Worm (Caenorhabditis elegans): ENCODE results near the gene sre-19.

sre-19 gene

DNA sequence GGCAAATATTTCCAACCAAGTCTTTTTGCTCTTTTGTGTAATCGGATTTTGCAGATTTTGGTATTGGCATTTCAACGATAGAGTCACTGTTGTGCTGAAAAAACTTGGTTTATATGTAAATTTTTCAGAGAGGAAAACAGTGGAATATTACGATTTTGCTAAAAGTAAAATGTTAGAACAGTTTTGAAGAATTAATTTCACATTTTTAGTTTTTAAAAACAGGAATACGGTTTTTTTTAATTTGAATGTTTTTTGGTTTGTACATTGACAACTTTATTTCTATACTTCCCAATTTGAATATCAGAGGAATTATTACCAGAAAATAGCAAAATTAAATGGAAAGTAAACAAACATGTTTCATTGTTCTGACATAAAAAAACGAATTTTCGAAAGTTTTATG is 13.8 kb upstream of the sre-19 start, which contains the start of gene dnj-26:
dnj-26 (minus strand) TSS at position 101 of the 400 bp plus-strand sequence.
- TF ChIP-seq dao-5 (tag; optimal IDR thresholded peaks at IDR 0.05) (no peak), him-1 (tag; optimal IDR thresholded peaks at IDR 0.05) (no peak), W03F9.2 (tag; optimal IDR thresholded peaks at IDR 0.05) (no peak)

DNA sequence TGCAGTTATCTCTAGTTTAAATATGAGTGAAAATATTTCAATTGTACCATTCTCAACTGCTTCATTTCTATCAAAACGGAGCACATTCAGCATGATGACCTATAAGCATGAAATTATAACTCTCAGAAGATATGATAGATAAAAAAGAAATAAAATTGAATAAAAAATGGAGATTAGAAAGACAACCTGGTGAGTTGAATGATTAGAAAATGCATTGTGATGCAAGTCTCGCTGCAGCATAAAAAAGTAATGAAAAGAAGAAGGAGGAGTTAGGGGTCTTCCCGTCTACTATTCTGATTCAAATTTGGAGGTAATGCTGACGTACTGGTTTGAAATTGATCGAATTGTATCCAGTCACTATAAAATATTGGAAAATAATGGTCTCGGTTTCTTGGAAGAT is 6.0 kb upstream of the sre-19 start, which contains the start of gene sre-15:
sre-15 (minus strand) TSS at position 101 of the 400 bp plus-strand sequence.
- TF ChIP-seq W03F9.2 (tag; optimal IDR thresholded peaks at IDR 0.05) (no peak), him-1 (tag; optimal IDR thresholded peaks at IDR 0.05) (no peak), dao-5 (tag; optimal IDR thresholded peaks at IDR 0.05) (no peak)

DNA sequence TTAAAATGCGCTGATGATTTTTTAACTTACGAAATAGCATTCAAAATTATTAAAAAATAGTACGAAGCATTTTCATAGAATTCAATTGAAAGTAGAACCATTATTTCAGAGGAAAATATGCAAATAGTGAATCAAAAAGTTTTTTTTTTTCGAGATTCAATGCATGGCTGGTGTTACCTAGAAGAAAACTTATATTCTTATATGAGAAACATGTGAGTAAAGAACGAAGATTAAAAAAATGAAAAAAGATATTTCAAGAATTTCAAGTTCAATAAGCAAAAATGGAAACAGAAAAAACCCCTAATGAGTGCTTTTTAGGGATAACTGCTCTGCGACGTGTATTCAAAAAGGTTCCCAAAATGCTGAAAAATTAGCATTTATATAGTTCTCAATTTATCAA is 2.7 kb downstream of the sre-19 start, which contains the start of gene sre-16:
sre-16 (minus strand) TSS at position 101 of the 400 bp plus-strand sequence.
- TF ChIP-seq W03F9.2 (tag; optimal IDR thresholded peaks at IDR 0.05): no peak
- TF ChIP-seq him-1 (tag; optimal IDR thresholded peaks at IDR 0.05): no peak
- no peak for TF ChIP-seq dao-5 (tag; optimal IDR thresholded peaks at IDR 0.05)

DNA sequence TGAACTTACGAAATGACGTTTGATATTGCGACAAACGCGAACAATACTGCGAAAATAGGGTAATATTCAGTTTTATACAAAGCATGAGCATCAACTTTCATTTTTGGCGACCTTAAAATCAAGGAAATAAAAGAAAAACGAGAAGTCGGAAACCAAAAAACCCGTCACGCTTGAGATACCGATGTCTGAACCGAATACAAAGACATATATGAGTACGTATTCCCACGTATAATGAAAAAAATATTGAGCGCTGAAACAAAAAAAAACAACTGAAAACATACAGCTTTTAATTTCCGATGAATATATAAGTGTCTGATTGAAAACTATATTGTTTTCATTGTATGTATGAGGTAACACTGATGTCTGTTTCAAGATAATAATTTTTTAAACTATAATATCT is 9.1 kb downstream of the sre-19 start, which contains the start of gene sre-18:
sre-18 (minus strand) TSS at position 101 of the 400 bp plus-strand sequence.
- no peak for TF ChIP-seq W03F9.2 (tag; optimal IDR thresholded peaks at IDR 0.05)
- TF ChIP-seq dao-5 (tag; optimal IDR thresholded peaks at IDR 0.05): no peak
- no peak for TF ChIP-seq him-1 (tag; optimal IDR thresholded peaks at IDR 0.05)

DNA sequence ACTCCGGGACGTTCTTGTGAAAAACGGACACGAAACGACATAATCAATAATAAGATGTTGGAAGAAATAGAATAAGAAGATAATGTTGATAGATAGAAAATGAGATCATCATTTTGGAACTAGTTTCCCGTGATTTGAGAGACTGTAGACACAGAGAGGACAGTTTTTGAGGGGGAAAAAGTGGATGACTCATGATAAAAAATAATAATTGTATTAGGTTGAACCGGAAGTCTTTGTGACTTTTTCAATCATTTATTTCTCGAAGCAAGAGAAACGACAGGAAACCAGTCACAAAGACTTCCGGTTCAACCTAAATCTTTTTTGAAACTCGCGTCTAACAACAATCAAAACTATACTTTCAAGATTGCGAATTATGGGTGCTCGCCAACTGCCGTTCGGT is 11.7 kb downstream of the sre-19 start, which contains the start of gene mlt-3:
mlt-3 (minus strand) TSS at position 101 of the 400 bp plus-strand sequence.
- TF ChIP-seq W03F9.2 (tag; optimal IDR thresholded peaks at IDR 0.05) (no peak), dao-5 (tag; optimal IDR thresholded peaks at IDR 0.05) (no peak), him-1 (tag; optimal IDR thresholded peaks at IDR 0.05) (no peak)

DNA sequence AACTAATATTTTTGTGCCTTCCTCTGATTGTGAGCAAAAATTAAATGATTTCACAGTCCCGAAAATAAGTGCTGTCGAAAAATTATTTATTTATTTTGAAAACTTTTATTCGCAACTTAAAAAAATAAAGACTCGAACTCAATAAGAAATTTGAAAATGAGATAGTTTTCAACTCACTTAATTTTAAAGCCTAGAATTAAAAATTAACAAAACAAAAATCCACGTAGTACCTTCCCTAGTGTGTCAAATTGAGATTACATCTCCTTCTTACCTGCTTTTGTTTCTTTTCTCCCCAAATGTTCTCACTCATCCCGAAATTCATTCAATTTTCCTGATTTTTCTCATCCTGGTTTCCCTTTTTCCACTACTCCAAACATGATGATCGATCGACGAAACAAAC is 19.4 kb downstream of the sre-19 start, which contains the start of gene F35G2.5:
F35G2.5 (plus strand) TSS at position 301 of the 400 bp plus-strand sequence.
- TF ChIP-seq W03F9.2 (tag; optimal IDR thresholded peaks at IDR 0.05) (no peak), dao-5 (tag; optimal IDR thresholded peaks at IDR 0.05) (no peak), him-1 (tag; optimal IDR thresholded peaks at IDR 0.05) (no peak)

DNA sequence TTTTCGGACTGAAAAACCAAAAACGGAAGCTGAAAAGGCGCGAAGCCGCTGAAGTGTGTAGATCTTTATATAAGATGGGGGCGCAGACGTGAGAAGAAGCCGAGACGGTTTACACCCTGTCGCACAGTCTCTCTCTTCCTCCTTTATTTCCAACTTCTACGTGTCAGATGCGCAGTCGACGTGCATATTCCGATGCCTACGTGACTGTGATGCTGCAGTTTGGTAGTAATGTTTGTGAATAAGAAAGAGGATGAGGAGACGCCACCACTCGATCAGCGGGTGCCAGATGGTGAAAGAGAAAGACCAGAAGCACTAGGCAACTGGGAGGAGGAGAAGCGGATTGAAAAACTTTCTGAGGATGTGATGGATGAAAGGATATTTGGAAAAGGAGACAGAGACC is 20.5 kb downstream of the sre-19 start:
- TF ChIP-seq W03F9.2 (tag; optimal IDR thresholded peaks at IDR 0.05): no peak
- TF ChIP-seq him-1 (tag; optimal IDR thresholded peaks at IDR 0.05): no peak
- TF ChIP-seq dao-5 (tag; optimal IDR thresholded peaks at IDR 0.05): no peak

DNA sequence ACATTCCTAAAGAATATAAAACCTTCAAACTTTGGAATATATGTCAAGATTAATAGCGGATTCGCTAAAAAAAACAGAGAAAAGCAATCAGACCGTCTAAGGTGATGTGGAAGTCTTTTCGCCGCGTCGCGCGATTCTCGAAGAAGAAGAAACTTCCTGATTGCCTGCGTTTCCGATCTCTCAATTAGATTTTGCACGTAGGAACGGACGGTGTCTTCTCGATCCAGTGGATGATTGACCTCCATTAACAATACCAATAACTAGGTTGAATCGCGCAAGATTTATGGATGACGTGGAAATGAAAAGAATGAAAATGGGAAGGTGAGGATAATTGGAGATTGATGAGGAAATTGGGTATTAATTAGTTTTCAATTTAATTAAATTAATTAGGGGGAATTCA is 21.6 kb downstream of the sre-19 start:
- TF ChIP-seq W03F9.2 (tag; optimal IDR thresholded peaks at IDR 0.05) (no peak), dao-5 (tag; optimal IDR thresholded peaks at IDR 0.05) (no peak), him-1 (tag; optimal IDR thresholded peaks at IDR 0.05) (no peak)

DNA sequence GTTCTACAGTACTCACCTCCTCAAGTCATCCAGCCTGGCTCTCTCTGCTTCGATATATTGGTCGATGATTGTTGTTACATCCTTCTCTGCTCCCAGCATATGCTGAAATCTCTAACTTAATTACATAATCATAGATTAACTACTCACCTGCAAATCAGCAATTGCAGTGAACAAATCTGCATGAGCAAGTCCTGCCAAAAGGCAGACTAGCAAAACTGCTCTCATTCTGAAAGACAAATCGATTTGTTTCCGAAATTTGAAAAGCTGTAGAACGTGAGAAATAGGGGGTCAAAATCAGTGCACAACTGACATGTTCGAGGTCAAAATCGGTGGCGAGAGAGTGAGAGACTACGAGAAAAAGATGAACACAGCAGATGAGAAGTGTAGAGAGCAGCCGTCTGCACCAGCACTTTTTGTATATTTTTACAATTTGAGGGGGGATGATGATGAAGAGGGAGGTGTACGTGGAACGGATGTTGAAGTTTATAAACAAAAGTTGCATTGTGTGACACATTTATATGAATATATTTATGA is 22.9 kb downstream of the sre-19 start, which contains the start of gene phy-2:
phy-2 (minus strand) TSS at position 226 of the 534 bp plus-strand sequence.
- no peak for TF ChIP-seq W03F9.2 (tag; optimal IDR thresholded peaks at IDR 0.05)
- no peak for TF ChIP-seq him-1 (tag; optimal IDR thresholded peaks at IDR 0.05)
- no peak for TF ChIP-seq dao-5 (tag; optimal IDR thresholded peaks at IDR 0.05)

DNA sequence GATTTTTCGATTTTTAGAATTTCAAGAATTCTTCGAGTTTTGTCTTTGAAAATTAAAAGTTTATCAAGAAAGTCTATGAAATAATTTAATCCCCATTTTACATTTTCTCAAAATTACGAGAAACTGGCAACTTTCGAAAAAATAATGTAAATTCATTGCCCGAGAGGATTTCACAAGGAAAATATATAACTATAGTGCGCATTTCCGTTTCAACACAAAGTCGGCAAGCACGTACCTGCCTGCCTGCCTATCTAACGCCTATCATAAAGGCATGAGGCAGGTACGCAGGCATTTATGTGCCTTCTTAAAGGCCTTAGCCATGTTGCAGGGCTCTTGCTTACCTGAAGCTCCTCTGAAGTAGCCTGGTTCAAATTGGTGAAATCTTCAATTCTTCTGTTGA is 25.9 kb downstream of the sre-19 start:
- TF ChIP-seq W03F9.2 (tag; optimal IDR thresholded peaks at IDR 0.05): no peak
- no peak for TF ChIP-seq dao-5 (tag; optimal IDR thresholded peaks at IDR 0.05)
- no peak for TF ChIP-seq him-1 (tag; optimal IDR thresholded peaks at IDR 0.05)

DNA sequence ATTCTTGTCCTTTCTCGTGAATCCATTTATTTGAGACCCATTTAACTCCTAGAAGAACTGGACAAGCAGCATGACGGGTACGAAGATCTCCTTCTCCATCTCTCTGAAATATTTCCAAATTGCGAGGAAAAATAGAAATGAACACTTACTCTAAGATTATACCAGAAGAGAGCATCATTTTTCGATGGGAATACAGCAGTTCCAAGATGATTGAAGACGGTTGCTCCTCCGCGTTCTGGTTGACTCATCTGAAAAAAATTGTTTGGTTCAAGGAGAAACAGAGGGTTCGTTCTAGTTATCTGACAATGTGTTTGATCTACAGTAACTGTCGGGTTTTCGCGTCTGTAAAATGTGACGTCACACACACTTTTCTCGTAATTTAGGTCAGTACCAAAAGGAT is 27.5 kb downstream of the sre-19 start:
- TF ChIP-seq him-1 (tag; optimal IDR thresholded peaks at IDR 0.05) (no peak), dao-5 (tag; optimal IDR thresholded peaks at IDR 0.05) (no peak), W03F9.2 (tag; optimal IDR thresholded peaks at IDR 0.05) (no peak)

DNA sequence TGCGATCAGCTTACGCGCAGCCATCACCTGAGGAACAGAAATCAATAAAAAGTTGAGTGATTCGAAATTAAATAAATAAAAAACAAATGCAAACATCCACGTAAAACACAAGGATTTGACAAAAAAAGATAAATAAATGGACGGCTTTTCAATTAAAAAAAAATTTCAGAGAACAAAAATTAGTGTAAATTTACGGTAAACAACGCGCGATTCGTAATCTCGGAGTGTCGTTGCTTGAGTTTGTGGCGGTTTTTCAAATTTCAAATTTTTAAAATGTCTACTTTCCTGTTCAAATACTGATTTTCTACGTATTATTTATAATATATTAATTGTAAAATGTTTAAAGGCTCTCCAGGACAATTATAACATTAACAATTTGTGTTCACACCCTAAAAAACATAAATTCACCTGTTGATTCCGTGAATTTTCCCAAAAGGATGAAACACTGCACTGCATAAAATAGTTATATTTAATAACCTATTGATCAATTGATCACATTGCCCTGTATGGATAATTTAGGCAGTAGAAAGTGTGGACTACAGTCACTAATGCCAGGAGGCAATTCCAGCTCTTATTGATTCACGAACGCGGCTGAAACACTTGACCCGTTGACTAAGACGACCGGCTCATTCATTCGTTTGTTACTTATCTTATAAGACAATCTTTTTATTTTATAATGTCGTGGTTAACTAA is 29.6 kb downstream of the sre-19 start, which contains the start of the genes marb-1 and F35G2.3:
marb-1 (minus strand) TSS at position 27 of the 693 bp plus-strand sequence.
F35G2.3 (plus strand) TSS at position 643 of the 693 bp plus-strand sequence.
- TF ChIP-seq W03F9.2 (tag; optimal IDR thresholded peaks at IDR 0.05) (no peak), him-1 (tag; optimal IDR thresholded peaks at IDR 0.05) (no peak), dao-5 (tag; optimal IDR thresholded peaks at IDR 0.05) (no peak)

DNA sequence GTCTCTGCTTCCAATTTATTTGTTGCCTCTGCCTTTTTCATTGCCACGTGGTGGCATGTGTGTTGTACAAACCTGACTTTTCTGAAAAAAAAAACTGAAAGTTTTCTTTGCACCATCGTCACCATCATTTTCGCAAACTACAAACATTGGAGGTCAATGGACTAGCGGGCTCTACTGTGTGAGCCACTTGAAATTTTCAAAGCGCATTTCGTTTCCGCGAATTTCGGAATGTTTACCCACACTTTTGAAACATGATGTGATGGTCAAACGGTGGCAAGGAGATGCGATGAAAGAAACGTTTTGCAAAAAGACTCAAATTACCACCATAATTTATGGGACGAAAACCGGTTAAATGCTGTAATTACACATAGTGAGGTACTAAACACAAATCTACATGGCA is 30.9 kb downstream of the sre-19 start:
- no peak for TF ChIP-seq him-1 (tag; optimal IDR thresholded peaks at IDR 0.05)

DNA sequence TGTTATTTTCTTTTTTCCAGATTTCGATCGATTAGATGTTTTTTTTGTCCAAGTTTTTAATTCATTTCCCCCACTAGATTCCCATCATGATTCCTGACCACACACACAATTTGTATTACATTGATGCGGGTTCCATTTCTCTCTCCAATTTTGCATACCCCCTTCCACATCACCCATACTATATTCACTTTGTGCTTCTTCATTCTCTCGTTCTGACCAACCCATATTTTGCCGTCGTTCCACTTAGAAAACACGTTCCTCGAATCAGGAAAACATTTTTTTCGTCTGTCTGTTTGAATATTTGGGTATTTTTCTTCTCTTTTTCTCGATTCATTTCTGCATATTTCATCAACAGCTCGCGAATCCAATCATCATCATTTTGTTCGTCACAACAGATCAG is 31.3 kb downstream of the sre-19 start:
- TF ChIP-seq him-1 (tag; optimal IDR thresholded peaks at IDR 0.05): no peak
- TF ChIP-seq W03F9.2 (tag; optimal IDR thresholded peaks at IDR 0.05): no peak
- TF ChIP-seq dao-5 (tag; optimal IDR thresholded peaks at IDR 0.05): no peak
